Worm (Caenorhabditis elegans): ENCODE data around the gene C28H8.7.

Gene C28H8.7

DNA sequence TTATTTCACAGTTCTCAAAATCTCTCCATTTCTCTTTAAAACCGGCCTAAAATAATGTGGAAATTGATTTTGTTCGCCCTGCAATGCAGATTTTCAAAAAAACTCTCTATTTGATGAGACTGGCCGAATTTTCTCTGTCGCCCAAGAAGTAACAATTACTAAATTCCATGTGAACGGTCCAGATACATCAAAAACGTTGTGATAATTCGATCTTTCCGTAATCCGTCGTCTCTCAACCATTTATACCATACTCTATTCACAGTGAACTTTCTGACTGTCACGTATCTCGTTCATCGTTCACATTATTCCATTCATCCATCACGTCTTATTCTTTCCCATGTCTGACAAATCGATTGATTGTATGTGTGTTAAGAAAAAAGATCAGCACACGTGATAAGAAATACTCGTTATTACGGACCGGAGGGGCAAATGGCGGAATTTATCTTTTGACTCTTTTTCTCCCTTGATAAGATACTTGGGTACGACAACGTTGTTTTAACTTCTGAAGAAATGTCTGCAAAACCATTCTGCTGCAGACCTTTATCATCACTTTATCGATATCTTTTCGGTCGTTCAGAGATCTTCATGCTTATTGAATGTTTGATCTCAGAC, 34.4 kb upstream of the C28H8.7 start (continued):
- TF ChIP-seq cey-2 (tag; optimal IDR thresholded peaks at IDR 0.05; ENCODE audit: borderline replicate concordance, insufficient read depth) (peak; percentile 41), sdz-12 (GFP tag; optimal IDR thresholded peaks at IDR 0.05) (no peak), ceh-62 (tag; optimal IDR thresholded peaks at IDR 0.05) (no peak), arid-1 (GFP tag; conservative IDR thresholded peaks at IDR 0.05) (no peak), hlh-30 (tag; optimal IDR thresholded peaks at IDR 0.05; ENCODE audit: insufficient read depth) (peak; percentile 62)

ce11 chrIII:5919799-5920387, 33.1 kb upstream of the C28H8.7 start, which contains the start of the genes tdo-2 and C28H8.2:
TSS of gene tdo-2 (minus strand) at chrIII:5919955.
TSS of gene C28H8.2 (plus strand) at chrIII:5920322.
- TF ChIP-seq gei-8 (GFP tag; optimal IDR thresholded peaks at IDR 0.05) = peak; percentile 44
- TF ChIP-seq hlh-30 (tag; optimal IDR thresholded peaks at IDR 0.05; ENCODE audit: insufficient read depth) = peak; percentile 84
- no peak for TF ChIP-seq D1046.2 (GFP tag; IDR thresholded peaks at IDR 0.05)
- TF ChIP-seq ztf-7 (tag; optimal IDR thresholded peaks at IDR 0.05) = no peak
- no peak for TF ChIP-seq lin-39 (tag; optimal IDR thresholded peaks at IDR 0.05)
- no peak for TF ChIP-seq set-16 (GFP tag; IDR thresholded peaks at IDR 0.05)
- TF ChIP-seq madf-5 (GFP tag; IDR thresholded peaks at IDR 0.05) = no peak
- no peak for TF ChIP-seq lin-38 (GFP tag; IDR thresholded peaks at IDR 0.05)
- no peak for TF ChIP-seq hmg-1.1 (GFP tag; IDR thresholded peaks at IDR 0.05)
- no peak for TF ChIP-seq fkh-10 (GFP tag; optimal IDR thresholded peaks at IDR 0.05)
- TF ChIP-seq spr-3 (GFP tag; optimal IDR thresholded peaks at IDR 0.05) = no peak
- peak; percentile 0 for TF ChIP-seq nhr-10 (tag; optimal IDR thresholded peaks at IDR 0.05)
- TF ChIP-seq T26A8.4 (GFP tag; IDR thresholded peaks at IDR 0.05) = peak; percentile 9; the same call in 1 of the 2 replicates
- no peak for TF ChIP-seq mxl-2 (GFP tag; conservative IDR thresholded peaks at IDR 0.05)
- TF ChIP-seq mes-2 (tag; optimal IDR thresholded peaks at IDR 0.05; ENCODE audit: poor library complexity, severe bottlenecking) = no peak
- peak; percentile 70 for TF ChIP-seq nhr-25 (tag; optimal IDR thresholded peaks at IDR 0.05; ENCODE audit: borderline replicate concordance, insufficient read depth)
- no peak for TF ChIP-seq T20F7.1 (GFP tag; optimal IDR thresholded peaks at IDR 0.05)
- no peak for TF ChIP-seq snpc-4 (tag; optimal IDR thresholded peaks at IDR 0.05)
- TF ChIP-seq ZK546.5 (tag; optimal IDR thresholded peaks at IDR 0.05) = no peak
- no peak for TF ChIP-seq ceh-32 (tag; optimal IDR thresholded peaks at IDR 0.05; ENCODE audit: poor library complexity)
- TF ChIP-seq nhr-41 (GFP tag; IDR thresholded peaks at IDR 0.05) = no peak
- no peak for TF ChIP-seq Y48G9A.11 (GFP tag; IDR thresholded peaks at IDR 0.05)
- peak; percentile 29 for TF ChIP-seq mep-1 (tag; optimal IDR thresholded peaks at IDR 0.05)
- TF ChIP-seq mxl-3 (GFP tag; optimal IDR thresholded peaks at IDR 0.05) = peak; percentile 86
- TF ChIP-seq F49E8.2 (tag; optimal IDR thresholded peaks at IDR 0.05; ENCODE audit: borderline replicate concordance) = no peak
- no peak for TF ChIP-seq tag-97 (GFP tag; IDR thresholded peaks at IDR 0.05)
- no peak for TF ChIP-seq pha-4 (GFP tag; IDR thresholded peaks at IDR 0.05)
- TF ChIP-seq pha-4 (tag; optimal IDR thresholded peaks at IDR 0.05) = no peak
- peak; percentile 81 for TF ChIP-seq ceh-20 (GFP tag; IDR thresholded peaks at IDR 0.05)
- no peak for TF ChIP-seq daf-12 (tag; optimal IDR thresholded peaks at IDR 0.05)
- peak; percentile 60 for TF ChIP-seq dve-1 (tag; optimal IDR thresholded peaks at IDR 0.05; ENCODE audit: insufficient read depth)
- TF ChIP-seq zfp-3 (GFP tag; conservative IDR thresholded peaks at IDR 0.05) = no peak
- no peak for TF ChIP-seq nhr-76 (tag; optimal IDR thresholded peaks at IDR 0.05)
- TF ChIP-seq zip-2 (tag; optimal IDR thresholded peaks at IDR 0.05) = no peak
- no peak for TF ChIP-seq F44E2.7 (GFP tag; IDR thresholded peaks at IDR 0.05)
- TF ChIP-seq ztf-11 (tag; optimal IDR thresholded peaks at IDR 0.05) = no peak
- no peak for TF ChIP-seq lin-15B (tag; optimal IDR thresholded peaks at IDR 0.05)
- no peak for TF ChIP-seq R02D3.7 (tag; optimal IDR thresholded peaks at IDR 0.05)
- no peak for TF ChIP-seq nhr-77 (tag; optimal IDR thresholded peaks at IDR 0.05)
- TF ChIP-seq mdl-1 (tag; optimal IDR thresholded peaks at IDR 0.05) = peak; percentile 38 to 85
- TF ChIP-seq F10B5.3 (tag; optimal IDR thresholded peaks at IDR 0.05) = no peak
- TF ChIP-seq rbr-2 (tag; optimal IDR thresholded peaks at IDR 0.05) = no peak
- peak; percentile 85 for TF ChIP-seq nhr-48 (tag; optimal IDR thresholded peaks at IDR 0.05)
- TF ChIP-seq nhr-102 (tag; optimal IDR thresholded peaks at IDR 0.05) = no peak

Measured in whole organism, L4 larva.